Fruit fly (Drosophila melanogaster) whole organism, prepupa: Measurements from ENCODE around the gene Ugt35A1.

Experiments used
- Blimp-1 ChIP-seq: fragments of 200-800 bp; sonication (Bioruptor generic); optimal IDR thresholded peaks from 3 replicates; lab custom pipeline; 2017; ENCODE audit warnings: missing biosample characterization, missing genetic modification characterization, mild to moderate bottlenecking, moderate library complexity, missing genetic modification reagents
- CG10631 ChIP-seq: fragments of 200-800 bp; sonication (Bioruptor generic); optimal IDR thresholded peaks from 2 replicates; lab custom pipeline; 2016; ENCODE audit warnings: missing biosample characterization, missing genetic modification characterization
- CG10669 ChIP-seq: fragments of 200-800 bp; sonication (Bioruptor generic); optimal IDR thresholded peaks from 3 replicates; lab custom pipeline; 2018; ENCODE audit warnings: missing biosample characterization, mild to moderate bottlenecking, missing genetic modification characterization, moderate library complexity
- CG11902 ChIP-seq: fragments of 200-800 bp; sonication (Bioruptor generic); optimal IDR thresholded peaks from 3 replicates; lab custom pipeline; 2016; ENCODE audit warnings: missing biosample characterization, missing genetic modification characterization
- CG1621 ChIP-seq: fragments of 200-800 bp; sonication (Bioruptor generic); optimal IDR thresholded peaks from 3 replicates; lab custom pipeline; 2018; ENCODE audit warnings: missing biosample characterization, mild to moderate bottlenecking, missing genetic modification characterization
- CG16779 ChIP-seq: fragments of 200-800 bp; sonication (Bioruptor generic); optimal IDR thresholded peaks from 3 replicates; lab custom pipeline; 2017; ENCODE audit warnings: missing biosample characterization, mild to moderate bottlenecking, missing genetic modification characterization
- CG3032 ChIP-seq: fragments of 200-800 bp; optimal IDR thresholded peaks from 2 replicates; lab custom pipeline; 2019; ENCODE audit warnings: missing biosample characterization, mild to moderate bottlenecking, missing genetic modification characterization, moderate library complexity
- CG31627 ChIP-seq: fragments of 200-800 bp; sonication (Bioruptor generic); optimal IDR thresholded peaks from 3 replicates; lab custom pipeline; 2016; ENCODE audit warnings: missing biosample characterization, missing genetic modification characterization
- CG34406 ChIP-seq: fragments of 200-800 bp; sonication (Bioruptor generic); optimal IDR thresholded peaks from 3 replicates; lab custom pipeline; 2016; ENCODE audit warnings: missing biosample characterization, missing genetic modification characterization
- CG3919 ChIP-seq: fragments of 200-800 bp; sonication (Bioruptor generic); optimal IDR thresholded peaks from 3 replicates; lab custom pipeline; 2016; ENCODE audit warnings: missing biosample characterization, missing genetic modification characterization
- CG4318 ChIP-seq: fragments of 200-800 bp; sonication (Bioruptor generic); optimal IDR thresholded peaks from 3 replicates; lab custom pipeline; 2017; ENCODE audit warnings: missing biosample characterization, mild to moderate bottlenecking, missing genetic modification characterization
- CG6163 ChIP-seq: fragments of 200-800 bp; sonication (Bioruptor generic); IDR thresholded peaks from 3 replicates; pipeline ENCODE4 v1.3.6; 2022; ENCODE audit warnings: missing biosample characterization, missing genetic modification characterization
- CG6276 ChIP-seq: fragments of 200-800 bp; sonication (Bioruptor generic); optimal IDR thresholded peaks from 2 replicates; lab custom pipeline; 2017; ENCODE audit warnings: missing biosample characterization, mild to moderate bottlenecking, missing genetic modification characterization
- CG6792 ChIP-seq: fragments of 200-800 bp; sonication (Bioruptor generic); optimal IDR thresholded peaks from 3 replicates; lab custom pipeline; 2016; ENCODE audit warnings: missing biosample characterization, missing genetic modification characterization
- CG6808 ChIP-seq: fragments of 200-800 bp; sonication (Bioruptor generic); optimal IDR thresholded peaks from 3 replicates; lab custom pipeline; 2017; ENCODE audit warnings: missing biosample characterization, missing genetic modification characterization, mild to moderate bottlenecking, moderate library complexity, missing genetic modification reagents
- CG6854 ChIP-seq: fragments of 200-800 bp; sonication (Bioruptor generic); optimal IDR thresholded peaks from 2 replicates; lab custom pipeline; 2017; ENCODE audit warnings: missing biosample characterization, mild to moderate bottlenecking, missing genetic modification characterization
- CG7368 ChIP-seq: fragments of 200-800 bp; sonication (Bioruptor generic); optimal IDR thresholded peaks from 3 replicates; lab custom pipeline; 2016; ENCODE audit warnings: missing biosample characterization, missing genetic modification characterization
- CG8632 ChIP-seq: fragments of 200-800 bp; sonication (Bioruptor generic); optimal IDR thresholded peaks from 3 replicates; lab custom pipeline; 2016; ENCODE audit warnings: missing biosample characterization, missing genetic modification characterization
- CG9139 ChIP-seq: fragments of 200-800 bp; sonication (Bioruptor generic); optimal IDR thresholded peaks from 3 replicates; lab custom pipeline; 2017; ENCODE audit warnings: missing biosample characterization, mild to moderate bottlenecking, missing genetic modification characterization
- Eip78C ChIP-seq: fragments of 200-800 bp; sonication (Bioruptor generic); peaks from one replicate; lab custom pipeline; 2016; ENCODE audit warnings: missing biosample characterization, missing genetic modification characterization
- Eip93F ChIP-seq: fragments of 200-800 bp; sonication (Bioruptor generic); optimal IDR thresholded peaks from 2 replicates; lab custom pipeline; 2016; ENCODE audit warnings: missing biosample characterization, mild to moderate bottlenecking, missing genetic modification characterization
- Ets21C ChIP-seq: fragments of 200-800 bp; sonication (Bioruptor generic); optimal IDR thresholded peaks from 3 replicates; lab custom pipeline; 2016; ENCODE audit warnings: missing biosample characterization, missing genetic modification characterization
- Ets96B ChIP-seq: fragments of 200-800 bp; optimal IDR thresholded peaks from 2 replicates; lab custom pipeline; 2019; ENCODE audit warnings: missing biosample characterization, mild to moderate bottlenecking, missing genetic modification characterization, moderate library complexity
- Gug ChIP-seq: fragments of 200-800 bp; sonication (Bioruptor generic); IDR thresholded peaks from 2 replicates; pipeline ENCODE4 v1.3.6; 2022; ENCODE audit warnings: missing biosample characterization, missing genetic modification characterization
- Hr38 ChIP-seq: sonication (Bioruptor generic); optimal IDR thresholded peaks from 2 replicates; lab custom pipeline; 2016; ENCODE audit warnings: missing biosample characterization, missing genetic modification characterization
- Hr39 ChIP-seq: fragments of 200-800 bp; sonication (Bioruptor generic); optimal IDR thresholded peaks from 2 replicates; lab custom pipeline; 2016; ENCODE audit warnings: missing biosample characterization, missing genetic modification characterization
- Hr4 ChIP-seq: fragments of 200-800 bp; sonication (Bioruptor generic); optimal IDR thresholded peaks from 3 replicates; lab custom pipeline; 2016; ENCODE audit warnings: missing biosample characterization, missing genetic modification characterization
- Lpt ChIP-seq: fragments of 200-800 bp; sonication (Bioruptor generic); optimal IDR thresholded peaks from 3 replicates; lab custom pipeline; 2016; ENCODE audit warnings: missing biosample characterization, missing genetic modification characterization
- Met ChIP-seq: fragments of 200-800 bp; sonication (Bioruptor generic); optimal IDR thresholded peaks from 3 replicates; lab custom pipeline; 2016; ENCODE audit warnings: missing biosample characterization, missing genetic modification characterization
- OdsH ChIP-seq: fragments of 200-800 bp; sonication (Bioruptor generic); optimal IDR thresholded peaks from 3 replicates; lab custom pipeline; 2016; ENCODE audit warnings: missing biosample characterization, missing genetic modification characterization
- Smox ChIP-seq: fragments of 200-800 bp; sonication (Bioruptor generic); optimal IDR thresholded peaks from 3 replicates; lab custom pipeline; 2016; ENCODE audit warnings: missing biosample characterization, missing genetic modification characterization
- Sox102F ChIP-seq: fragments of 200-800 bp; sonication (Bioruptor generic); optimal IDR thresholded peaks from 2 replicates; lab custom pipeline; 2016; ENCODE audit warnings: missing biosample characterization, mild to moderate bottlenecking, missing genetic modification characterization
- Sox14 ChIP-seq: fragments of 200-800 bp; sonication (Bioruptor generic); optimal IDR thresholded peaks from 3 replicates; lab custom pipeline; 2016; ENCODE audit warnings: missing biosample characterization, missing genetic modification characterization
- Sox15 ChIP-seq: fragments of 200-800 bp; sonication (Bioruptor generic); optimal IDR thresholded peaks from 3 replicates; lab custom pipeline; 2016; ENCODE audit warnings: missing biosample characterization, missing genetic modification characterization
- achi ChIP-seq: fragments of 200-800 bp; sonication (Bioruptor generic); optimal IDR thresholded peaks from 3 replicates; lab custom pipeline; 2016; ENCODE audit warnings: missing biosample characterization, missing genetic modification characterization
- acj6 ChIP-seq: fragments of 200-800 bp; sonication (Bioruptor generic); optimal IDR thresholded peaks from 3 replicates; lab custom pipeline; 2016; ENCODE audit warnings: missing biosample characterization, missing genetic modification characterization
- cyc ChIP-seq: fragments of 200-800 bp; sonication (Bioruptor generic); optimal IDR thresholded peaks from 3 replicates; lab custom pipeline; 2016; ENCODE audit warnings: missing biosample characterization, missing genetic modification characterization
- dac ChIP-seq: fragments of 200-800 bp; sonication (Bioruptor generic); optimal IDR thresholded peaks from 2 replicates; lab custom pipeline; 2017; ENCODE audit warnings: missing biosample characterization, mild to moderate bottlenecking, missing genetic modification characterization
- eg ChIP-seq: fragments of 200-800 bp; sonication (Bioruptor generic); IDR thresholded peaks from 3 replicates; pipeline ENCODE4 v1.3.6; 2022; ENCODE audit warnings: missing biosample characterization, missing genetic modification characterization
- esn ChIP-seq: fragments of 200-800 bp; sonication (Bioruptor generic); optimal IDR thresholded peaks from 2 replicates; lab custom pipeline; 2016; ENCODE audit warnings: missing biosample characterization, mild to moderate bottlenecking, missing genetic modification characterization, moderate library complexity
- fd85E ChIP-seq: fragments of 200-800 bp; sonication (Bioruptor generic); optimal IDR thresholded peaks from 3 replicates; lab custom pipeline; 2016; ENCODE audit warnings: missing biosample characterization, missing genetic modification characterization
- fkh ChIP-seq: fragments of 200-800 bp; sonication (Bioruptor generic); optimal IDR thresholded peaks from 3 replicates; lab custom pipeline; 2017; ENCODE audit warnings: missing biosample characterization, mild to moderate bottlenecking, missing genetic modification characterization, moderate library complexity
- lz ChIP-seq: fragments of 200-800 bp; sonication (Bioruptor generic); optimal IDR thresholded peaks from 3 replicates; lab custom pipeline; 2016; ENCODE audit warnings: missing biosample characterization, missing genetic modification characterization
- net ChIP-seq: fragments of 200-800 bp; sonication (Bioruptor generic); optimal IDR thresholded peaks from 3 replicates; lab custom pipeline; 2016; ENCODE audit warnings: missing biosample characterization, missing genetic modification characterization
- pdm3 ChIP-seq: fragments of 200-800 bp; sonication (Bioruptor generic); optimal IDR thresholded peaks from 3 replicates; lab custom pipeline; 2016; ENCODE audit warnings: missing biosample characterization, missing genetic modification characterization
- salr ChIP-seq, 2 experiments: fragments of 200-800 bp; sonication (Bioruptor generic); optimal IDR thresholded peaks; 3 replicates each; lab custom pipeline; 2016 to 2018; ENCODE audit warnings: missing biosample characterization in 2 of 2, missing genetic modification characterization in 2 of 2, mild to moderate bottlenecking in 1 of 2
- spab ChIP-seq: fragments of 200-800 bp; sonication (Bioruptor generic); optimal IDR thresholded peaks from 2 replicates; lab custom pipeline; 2017; ENCODE audit warnings: missing biosample characterization, mild to moderate bottlenecking, missing genetic modification characterization, missing genetic modification reagents
- ss ChIP-seq, 2 experiments: fragments of 200-800 bp; sonication (Bioruptor generic); optimal IDR thresholded peaks; 2 replicates in 1 of 2; 3 replicates in 1 of 2; lab custom pipeline; 2017 to 2018; ENCODE audit warnings: mild to moderate bottlenecking in 2 of 2, missing biosample characterization in 2 of 2, missing genetic modification characterization in 2 of 2, moderate library complexity in 1 of 2
- svp ChIP-seq: fragments of 200-800 bp; sonication (Bioruptor generic); peaks from one replicate; lab custom pipeline; 2016; ENCODE audit warnings: missing biosample characterization, missing genetic modification characterization
- topi ChIP-seq: fragments of 200-800 bp; sonication (Bioruptor generic); optimal IDR thresholded peaks from 3 replicates; lab custom pipeline; 2016; ENCODE audit warnings: missing biosample characterization, missing genetic modification characterization
- vri ChIP-seq: fragments of 200-800 bp; sonication (Bioruptor generic); optimal IDR thresholded peaks from 3 replicates; lab custom pipeline; 2016; ENCODE audit warnings: missing biosample characterization, mild to moderate bottlenecking, missing genetic modification characterization

Ugt35A1 gene

dm6 chr3R:11196648-11197388 lies 24.4 kb upstream of the Ugt35A1 start:
- TF ChIP-seq Gug (GFP tag; lab: Robert Waterston, UW) (peak; percentile 99), CG9139 (GFP tag; lab: Kevin White, UChicago) (peak; percentile 99), salr (GFP tag; optimal IDR thresholded peaks at IDR 0.05; lab: Kevin White, UChicago) (peak; percentile 87 to 98), CG7368 (GFP tag; lab: Kevin White, UChicago) (peak; percentile 93), net (peak; percentile 96), CG11902 (peak; percentile 96), ss (GFP tag; optimal IDR thresholded peaks at IDR 0.05; lab: Kevin White, UChicago) (peak in 1 of 2 experiments; percentile 99), CG31627 (GFP tag; lab: Kevin White, UChicago) (peak; percentile 95), OdsH (GFP tag; lab: Kevin White, UChicago) (peak; percentile 98), Lpt (peak; percentile 98), cyc (GFP tag; lab: Kevin White, UChicago) (peak; percentile 96), CG16779 (tag; lab: Kevin White, UChicago) (peak; percentile 97), CG3919 (peak; percentile 97), Sox102F (GFP tag; lab: Kevin White, UChicago) (peak; percentile 95), CG3032 (peak; percentile 95), CG1621 (tag; lab: Kevin White, UChicago) (peak; percentile 89), Ets21C (GFP tag; lab: Kevin White, UChicago) (peak; percentile 86), Met (GFP tag; lab: Kevin White, UChicago) (peak; percentile 97), CG6276 (GFP tag; lab: Kevin White, UChicago) (peak; percentile 99), achi (GFP tag; lab: Kevin White, UChicago) (peak; percentile 99), Ets96B (tag; lab: Kevin White, UChicago) (peak; percentile 92), CG6792 (GFP tag; lab: Kevin White, UChicago) (peak; percentile 96), Hr38 (GFP tag; lab: Kevin White, UChicago) (no peak), dac (GFP tag; lab: Kevin White, UChicago) (peak; percentile 97), Sox15 (peak; percentile 95), lz (peak; percentile 97), pdm3 (GFP tag; lab: Kevin White, UChicago) (peak; percentile 97), CG6854 (GFP tag; lab: Kevin White, UChicago) (peak; percentile 98), spab (GFP tag; lab: Kevin White, UChicago) (peak; percentile 98), topi (GFP tag; lab: Kevin White, UChicago) (peak; percentile 99), esn (GFP tag; lab: Kevin White, UChicago) (peak; percentile 99), Eip78C (GFP tag; lab: Kevin White, UChicago) (peak; percentile 100), fd85E (GFP tag; lab: Kevin White, UChicago) (peak; percentile 79), Hr39 (peak; percentile 92), Sox14 (GFP tag; lab: Kevin White, UChicago) (peak; percentile 96), CG34406 (GFP tag; lab: Kevin White, UChicago) (peak; percentile 99), acj6 (GFP tag; lab: Kevin White, UChicago) (peak; percentile 97), CG8632 (GFP tag; lab: Kevin White, UChicago) (peak; percentile 99), CG10669 (GFP tag; lab: Kevin White, UChicago) (peak; percentile 96), Blimp-1 (GFP tag; lab: Kevin White, UChicago) (peak; percentile 100), svp (GFP tag; lab: Kevin White, UChicago) (peak; percentile 99), CG10631 (GFP tag; lab: Kevin White, UChicago) (peak; percentile 99), fkh (GFP tag; lab: Kevin White, UChicago) (peak; percentile 73), CG6163 (GFP tag; lab: Robert Waterston, UW) (peak; percentile 97), Hr4 (GFP tag; lab: Kevin White, UChicago) (peak; percentile 98), Eip93F (GFP tag; lab: Kevin White, UChicago) (peak; percentile 85), vri (peak; percentile 80), CG4318 (peak; percentile 100), CG6808 (GFP tag; lab: Kevin White, UChicago) (peak; percentile 97), eg (peak; percentile 98), Smox (GFP tag; lab: Kevin White, UChicago) (peak; percentile 96)
